Worm (Caenorhabditis elegans) whole organism, young adult: ENCODE results near the gene frpr-4.

Source experiments
- B0035.1 ChIP-seq: sonication (generic microtip); optimal IDR thresholded peaks from 2 replicates; lab custom pipeline; 2016; ENCODE audit warnings: missing genetic modification characterization, mild to moderate bottlenecking, missing compliant biosample characterization, missing genotype, missing genetic modification reagents
- D2030.7 ChIP-seq: fragments of 200-800 bp; sonication (Bioruptor generic); IDR thresholded peaks from 2 replicates; pipeline ENCODE4 v1.3.6; 2022; ENCODE audit warnings: missing genetic modification reagents, missing genetic modification characterization, missing compliant biosample characterization
- F22D6.2 ChIP-seq: sonication (generic microtip); optimal IDR thresholded peaks from 2 replicates; lab custom pipeline; 2016; ENCODE audit warnings: mild to moderate bottlenecking, missing genetic modification characterization, missing compliant biosample characterization
- F37B4.10 ChIP-seq: fragments of 200-800 bp; sonication (Bioruptor generic); IDR thresholded peaks from 2 replicates; pipeline ENCODE4 v1.3.6; 2022; ENCODE audit warnings: missing genetic modification characterization, missing compliant biosample characterization
- K11D2.4 ChIP-seq: fragments of 200-800 bp; sonication (Bioruptor generic); IDR thresholded peaks from 2 replicates; pipeline ENCODE4 v1.3.6; 2022; ENCODE audit warnings: missing genetic modification reagents, missing genetic modification characterization, missing compliant biosample characterization
- Y53F4B.3 ChIP-seq: fragments of 200-800 bp; sonication (Bioruptor generic); IDR thresholded peaks from 2 replicates; pipeline ENCODE4 v1.3.6; 2022; ENCODE audit warnings: missing genetic modification reagents, missing genetic modification characterization, missing compliant biosample characterization
- Y79H2A.3 ChIP-seq: fragments of 200-800 bp; sonication (Bioruptor generic); conservative IDR thresholded peaks from 2 replicates; pipeline ENCODE4 v1.3.6; 2022; ENCODE audit warnings: missing genetic modification reagents, missing genetic modification characterization, missing compliant biosample characterization
- Y95B8A.8 ChIP-seq: fragments of 200-800 bp; sonication (Bioruptor generic); IDR thresholded peaks from 2 replicates; pipeline ENCODE4 v1.3.6; 2022; ENCODE audit warnings: missing genetic modification reagents, missing genetic modification characterization, missing compliant biosample characterization
- aptf-2 ChIP-seq: fragments of 200-800 bp; sonication (Bioruptor generic); conservative IDR thresholded peaks from 2 replicates; pipeline ENCODE4 v1.3.6; 2022; ENCODE audit warnings: missing genetic modification reagents, missing genetic modification characterization, missing compliant biosample characterization
- athp-1 ChIP-seq: sonication (generic microtip); optimal IDR thresholded peaks from 2 replicates; lab custom pipeline; 2017; ENCODE audit warnings: mild to moderate bottlenecking, missing genetic modification characterization, missing compliant biosample characterization
- attf-5 ChIP-seq: fragments of 200-800 bp; sonication (Bioruptor generic); optimal IDR thresholded peaks from 2 replicates; lab custom pipeline; 2018; ENCODE audit warnings: mild to moderate bottlenecking, missing genetic modification characterization, missing compliant biosample characterization
- die-1 ChIP-seq: sonication (generic microtip); optimal IDR thresholded peaks from 2 replicates; lab custom pipeline; 2016; ENCODE audit warnings: missing genotype, mild to moderate bottlenecking, missing genetic modification characterization, missing compliant biosample characterization
- dox-1 ChIP-seq: fragments of 200-800 bp; sonication (Bioruptor generic); IDR thresholded peaks from 2 replicates; pipeline ENCODE4 v1.3.6; 2022; ENCODE audit warnings: missing genetic modification reagents, missing genetic modification characterization, missing compliant biosample characterization
- dpl-1 ChIP-seq: fragments of 150-350 bp; optimal IDR thresholded peaks from 2 replicates; lab custom pipeline; 2014; ENCODE audit warnings: missing biosample characterization, missing genetic modification reagents, missing genetic modification characterization
- efl-1 ChIP-seq: fragments of 150-350 bp; optimal IDR thresholded peaks from 2 replicates; lab custom pipeline; 2014; ENCODE audit warnings: missing biosample characterization, missing genetic modification reagents, missing genetic modification characterization
- egl-44 ChIP-seq: fragments of 200-800 bp; sonication (Bioruptor generic); IDR thresholded peaks from 2 replicates; pipeline ENCODE4 v1.3.6; 2022; ENCODE audit warnings: missing genetic modification reagents, missing genetic modification characterization, missing compliant biosample characterization
- fkh-3 ChIP-seq: sonication (generic microtip); optimal IDR thresholded peaks from 2 replicates; lab custom pipeline; 2016; ENCODE audit warnings: mild to moderate bottlenecking, missing genetic modification characterization, missing compliant biosample characterization
- gei-17 ChIP-seq: fragments of 200-800 bp; sonication (Bioruptor generic); optimal IDR thresholded peaks from 2 replicates; lab custom pipeline; 2018; ENCODE audit warnings: mild to moderate bottlenecking, missing genetic modification characterization, missing compliant biosample characterization
- him-1 ChIP-seq: sonication (generic microtip); optimal IDR thresholded peaks from 2 replicates; lab custom pipeline; 2016; ENCODE audit warnings: missing genotype, missing genetic modification reagents, missing genetic modification characterization, missing compliant biosample characterization
- hmg-1.2 ChIP-seq: fragments of 200-800 bp; sonication (Bioruptor generic); IDR thresholded peaks from 2 replicates; pipeline ENCODE4 v1.3.6; 2022; ENCODE audit warnings: missing genetic modification reagents, missing genetic modification characterization, missing compliant biosample characterization
- hrde-1 ChIP-seq: sonication (generic microtip); optimal IDR thresholded peaks from 2 replicates; lab custom pipeline; 2016; ENCODE audit warnings: missing genetic modification characterization, mild to moderate bottlenecking, missing compliant biosample characterization, moderate library complexity, missing genotype, missing genetic modification reagents, borderline replicate concordance
- hsf-1 ChIP-seq: fragments of 200-800 bp; sonication (Bioruptor generic); IDR thresholded peaks from 2 replicates; pipeline ENCODE4 v1.3.6; 2022; ENCODE audit warnings: missing genetic modification reagents, missing genetic modification characterization, missing compliant biosample characterization
- lin-35 ChIP-seq, 3 experiments: fragments of 150-350 bp in 2 of 3; sonication (generic microtip) in 1 of 3; optimal IDR thresholded peaks; 2 replicates each; lab custom pipeline; 2014 to 2018; ENCODE audit warnings: missing biosample characterization in 3 of 3, missing genetic modification characterization in 3 of 3, missing genetic modification reagents in 3 of 3
- lir-1 ChIP-seq: fragments of 200-800 bp; sonication (Bioruptor generic); conservative IDR thresholded peaks from 2 replicates; pipeline ENCODE4 v1.3.6; 2022; ENCODE audit warnings: missing genetic modification reagents, missing genetic modification characterization, missing compliant biosample characterization
- lsl-1 ChIP-seq: fragments of 200-800 bp; sonication (Bioruptor generic); optimal IDR thresholded peaks from 2 replicates; lab custom pipeline; 2018; ENCODE audit warnings: mild to moderate bottlenecking, missing genetic modification characterization, moderate library complexity, missing compliant biosample characterization
- nfya-1 ChIP-seq: sonication (generic microtip); optimal IDR thresholded peaks from 2 replicates; lab custom pipeline; 2017; ENCODE audit warnings: antibody characterized with exemption, missing compliant biosample characterization, missing genetic modification characterization, borderline replicate concordance; ENCODE audit not compliant: insufficient read depth
- nfyb-1 ChIP-seq: fragments of 200-800 bp; sonication (Bioruptor generic); IDR thresholded peaks from 2 replicates; pipeline ENCODE4 v1.3.6; 2022; ENCODE audit warnings: missing genetic modification reagents, missing genetic modification characterization, missing compliant biosample characterization
- nhr-120 ChIP-seq: fragments of 200-800 bp; sonication (Bioruptor generic); IDR thresholded peaks from 2 replicates; pipeline ENCODE4 v1.3.6; 2022; ENCODE audit warnings: missing genetic modification characterization, missing compliant biosample characterization
- nhr-27 ChIP-seq: fragments of 200-800 bp; sonication (Bioruptor generic); optimal IDR thresholded peaks from 2 replicates; lab custom pipeline; 2018; ENCODE audit warnings: mild to moderate bottlenecking, missing genetic modification characterization, moderate library complexity, missing compliant biosample characterization
- pha-4 ChIP-seq: fragments of 150-350 bp; sonication (generic microtip); optimal IDR thresholded peaks from 2 replicates; lab custom pipeline; 2014; ENCODE audit warnings: missing biosample characterization, missing genetic modification reagents, missing genetic modification characterization
- rpc-1 ChIP-seq, 2 experiments: fragments of 150-350 bp in 1 of 2; sonication (generic microtip) in 1 of 2; optimal IDR thresholded peaks; 2 replicates each; lab custom pipeline; 2014 to 2018; ENCODE audit warnings: missing biosample characterization in 1 of 2, missing genetic modification characterization in 1 of 2, missing genetic modification reagents in 1 of 2, missing genotype in 1 of 2
- snpc-1.3 ChIP-seq: sonication (generic microtip); optimal IDR thresholded peaks from 2 replicates; lab custom pipeline; 2017; ENCODE audit warnings: missing genetic modification characterization, mild to moderate bottlenecking, missing compliant biosample characterization, antibody characterized with exemption, moderate library complexity, missing genotype, missing genetic modification reagents; ENCODE audit not compliant: insufficient read depth
- snpc-4 ChIP-seq, 5 experiments: fragments of 150-350 bp in 1 of 5; sonication (generic microtip) in 4 of 5; optimal IDR thresholded peaks; 2 replicates each; lab custom pipeline; 2014 to 2018; ENCODE audit warnings: missing genetic modification characterization in 5 of 5, missing biosample characterization in 3 of 5, antibody characterized with exemption in 2 of 5, mild to moderate bottlenecking in 2 of 5, missing compliant biosample characterization in 2 of 5, missing genotype in 2 of 5, moderate library complexity in 2 of 5, missing genetic modification reagents in 1 of 5
- sptf-2 ChIP-seq: fragments of 200-800 bp; sonication (Bioruptor generic); optimal IDR thresholded peaks from 2 replicates; lab custom pipeline; 2018; ENCODE audit warnings: mild to moderate bottlenecking, missing genetic modification characterization, missing compliant biosample characterization
- tlf-1 ChIP-seq: fragments of 200-800 bp; sonication (Bioruptor generic); optimal IDR thresholded peaks from 2 replicates; lab custom pipeline; 2018; ENCODE audit warnings: mild to moderate bottlenecking, missing genetic modification characterization, missing compliant biosample characterization
- unc-130 ChIP-seq: sonication (generic microtip); optimal IDR thresholded peaks from 2 replicates; lab custom pipeline; 2016; ENCODE audit warnings: missing genetic modification reagents, missing genetic modification characterization, missing compliant biosample characterization
- zim-3 ChIP-seq: sonication (generic microtip); optimal IDR thresholded peaks from 2 replicates; lab custom pipeline; 2017; ENCODE audit warnings: mild to moderate bottlenecking, missing genetic modification characterization, moderate library complexity, missing compliant biosample characterization
- ztf-18 ChIP-seq: sonication (generic microtip); optimal IDR thresholded peaks from 2 replicates; lab custom pipeline; 2016; ENCODE audit warnings: missing genotype, mild to moderate bottlenecking, missing genetic modification characterization, missing compliant biosample characterization
- ztf-22 ChIP-seq: fragments of 200-800 bp; sonication (Bioruptor generic); optimal IDR thresholded peaks from 2 replicates; lab custom pipeline; 2018; ENCODE audit warnings: mild to moderate bottlenecking, missing genetic modification characterization, moderate library complexity, missing compliant biosample characterization
- ztf-6 ChIP-seq: fragments of 200-800 bp; sonication (Bioruptor generic); IDR thresholded peaks from 2 replicates; pipeline ENCODE4 v1.3.6; 2022; ENCODE audit warnings: missing genetic modification reagents, missing genetic modification characterization, missing compliant biosample characterization

The frpr-4 gene

ce11 chrII:5220648-5221047 is 34.7 kb downstream of the frpr-4 start:
- no peak for TF ChIP-seq nhr-27 (tag; lab: Kevin White, UChicago)
- no peak for TF ChIP-seq lir-1 (GFP tag; lab: Robert Waterston, UW)
- TF ChIP-seq snpc-4 (GFP tag; optimal IDR thresholded peaks at IDR 0.05; lab: Kevin White, UChicago), result no peak
- no peak for TF ChIP-seq snpc-4 (tag; optimal IDR thresholded peaks at IDR 0.05; lab: Kevin White, UChicago)
- TF ChIP-seq F22D6.2 (tag; lab: Kevin White, UChicago), result no peak
- TF ChIP-seq attf-5 (GFP tag; lab: Kevin White, UChicago), result no peak
- no peak for TF ChIP-seq pha-4 (tag; lab: Kevin White, UChicago)
- no peak for TF ChIP-seq nhr-120
- no peak for TF ChIP-seq ztf-18 (tag; lab: Kevin White, UChicago)
- no peak for TF ChIP-seq nfyb-1 (GFP tag; lab: Robert Waterston, UW)
- no peak for TF ChIP-seq snpc-1.3
- no peak for TF ChIP-seq tlf-1 (GFP tag; lab: Kevin White, UChicago)
- TF ChIP-seq nfya-1 (tag; lab: Kevin White, UChicago), result no peak
- no peak for TF ChIP-seq die-1 (tag; lab: Kevin White, UChicago)
- no peak for TF ChIP-seq unc-130 (GFP tag; lab: Kevin White, UChicago)
- TF ChIP-seq him-1 (tag; lab: Kevin White, UChicago), result no peak
- TF ChIP-seq K11D2.4 (GFP tag; lab: Robert Waterston, UW), result no peak
- TF ChIP-seq, all 124 proteins: peak for 0

- TF ChIP-seq Y79H2A.3 (GFP tag; lab: Robert Waterston, UW) (no peak), hmg-1.2 (GFP tag; lab: Robert Waterston, UW) (no peak), rpc-1 (optimal IDR thresholded peaks at IDR 0.05; lab: Kevin White, UChicago) (no peak), rpc-1 (tag; optimal IDR thresholded peaks at IDR 0.05; lab: Kevin White, UChicago) (no peak), egl-44 (GFP tag; lab: Robert Waterston, UW) (no peak), snpc-4 (GFP tag; optimal IDR thresholded peaks at IDR 0.05; lab: Kevin White, UChicago) (no peak), snpc-4 (tag; optimal IDR thresholded peaks at IDR 0.05; lab: Kevin White, UChicago) (no peak), athp-1 (tag; lab: Kevin White, UChicago) (no peak), lin-35 (GFP tag; optimal IDR thresholded peaks at IDR 0.05; lab: Kevin White, UChicago) (no peak), gei-17 (GFP tag; lab: Kevin White, UChicago) (no peak), zim-3 (tag; lab: Kevin White, UChicago) (no peak), F22D6.2 (tag; lab: Kevin White, UChicago) (no peak), hsf-1 (GFP tag; lab: Robert Waterston, UW) (no peak), D2030.7 (GFP tag; lab: Robert Waterston, UW) (no peak), Y95B8A.8 (no peak), sptf-2 (GFP tag; lab: Kevin White, UChicago) (no peak), ztf-6 (no peak), nhr-27 (tag; lab: Kevin White, UChicago) (no peak)
Measured at ce11 chrII:5218349-5218748, 37.0 kb downstream of the frpr-4 start.

ce11 chrII:5212675-5213074 is 42.7 kb downstream of the frpr-4 start, which contains the start of gene C34F11.1:
Gene C34F11.1 (plus strand): TSS chrII:5212975.
- TF ChIP-seq Y53F4B.3 (GFP tag; lab: Robert Waterston, UW) (no peak), efl-1 (no peak), B0035.1 (no peak), fkh-3 (tag; lab: Kevin White, UChicago) (no peak), aptf-2 (GFP tag; lab: Robert Waterston, UW) (no peak), dox-1 (no peak), F37B4.10 (GFP tag; lab: Robert Waterston, UW) (no peak), ztf-22 (GFP tag; lab: Kevin White, UChicago) (no peak), dpl-1 (GFP tag; lab: Kevin White, UChicago) (no peak), lsl-1 (GFP tag; lab: Kevin White, UChicago) (no peak), attf-5 (GFP tag; lab: Kevin White, UChicago) (no peak), lir-1 (GFP tag; lab: Robert Waterston, UW) (no peak), nfya-1 (tag; lab: Kevin White, UChicago) (no peak), gei-17 (GFP tag; lab: Kevin White, UChicago) (no peak), hrde-1 (tag; lab: Kevin White, UChicago) (no peak), zim-3 (tag; lab: Kevin White, UChicago) (no peak)
